Worm (Caenorhabditis elegans) whole organism, L4/young adult: ENCODE data around the gene C04C3.6.

Experiments
- W03F9.2 ChIP-seq: fragments of 150-350 bp; optimal IDR thresholded peaks from 2 replicates; lab custom pipeline; 2014; ENCODE audit warnings: missing biosample characterization, missing genetic modification characterization
- him-1 ChIP-seq: sonication (generic microtip); optimal IDR thresholded peaks from 2 replicates; lab custom pipeline; 2016; ENCODE audit warnings: missing genotype, missing genetic modification reagents, missing genetic modification characterization, missing compliant biosample characterization

ce11 chrIV:3386504-3387290 is 35.7 kb downstream of the C04C3.6 start:
- no peak for TF ChIP-seq him-1 (tag; lab: Kevin White, UChicago)
- no peak for TF ChIP-seq W03F9.2 (tag; lab: Kevin White, UChicago)
